Worm (Caenorhabditis elegans) whole organism, L2 larva: Measurements from ENCODE around the gene B0222.5.

ENCODE experiments used
- aly-2 ChIP-seq: fragments of 150-350 bp; optimal IDR thresholded peaks from 2 replicates; lab custom pipeline; 2014; ENCODE audit warnings: missing biosample characterization, missing genetic modification characterization
- egl-27 ChIP-seq: sonication (generic microtip); optimal IDR thresholded peaks from 3 replicates; lab custom pipeline; 2017; ENCODE audit warnings: missing biosample characterization, missing genetic modification reagents, missing genetic modification characterization
- gmeb-1 ChIP-seq: fragments of 150-350 bp; optimal IDR thresholded peaks from 2 replicates; lab custom pipeline; 2014; ENCODE audit warnings: missing biosample characterization, missing genetic modification characterization
- lsy-2 ChIP-seq, 2 experiments: fragments of 150-350 bp in 1 of 2; sonication (generic microtip) in 1 of 2; optimal IDR thresholded peaks; 2 replicates each; lab custom pipeline; 2014 to 2017; ENCODE audit warnings: missing biosample characterization in 2 of 2, missing genetic modification characterization in 2 of 2
- nhr-11 ChIP-seq: fragments of 150-350 bp; optimal IDR thresholded peaks from 2 replicates; lab custom pipeline; 2014; ENCODE audit warnings: missing biosample characterization, missing genetic modification characterization
- nhr-12 ChIP-seq: fragments of 150-350 bp; optimal IDR thresholded peaks from 2 replicates; lab custom pipeline; 2014; ENCODE audit warnings: missing biosample characterization, missing genetic modification characterization
- nhr-237 ChIP-seq: fragments of 150-350 bp; optimal IDR thresholded peaks from 2 replicates; lab custom pipeline; 2014; ENCODE audit warnings: missing biosample characterization, missing genetic modification characterization
- skn-1 ChIP-seq: sonication (generic microtip); optimal IDR thresholded peaks from 2 replicates; lab custom pipeline; 2017; ENCODE audit warnings: missing biosample characterization, missing genetic modification characterization
- unc-55 ChIP-seq: fragments of 150-350 bp; sonication (generic microtip); optimal IDR thresholded peaks from 3 replicates; lab custom pipeline; 2014; ENCODE audit warnings: missing biosample characterization, missing genetic modification reagents, missing genetic modification characterization
- unc-62 ChIP-seq: fragments of 150-350 bp; optimal IDR thresholded peaks from 2 replicates; lab custom pipeline; 2014; ENCODE audit warnings: missing biosample characterization, missing genetic modification reagents, missing genetic modification characterization
- ztf-11 ChIP-seq: sonication (generic microtip); optimal IDR thresholded peaks from 2 replicates; lab custom pipeline; 2017; ENCODE audit warnings: missing biosample characterization, missing genetic modification characterization

- TF ChIP-seq nhr-11 (tag; lab: Kevin White, UChicago) (no peak), skn-1 (tag; lab: Kevin White, UChicago) (no peak), ztf-11 (tag; lab: Kevin White, UChicago) (no peak), aly-2 (tag; lab: Kevin White, UChicago) (no peak), unc-55 (GFP tag; lab: Kevin White, UChicago) (no peak), egl-27 (tag; lab: Kevin White, UChicago) (no peak), gmeb-1 (tag; lab: Kevin White, UChicago) (no peak), nhr-237 (tag; lab: Kevin White, UChicago) (no peak), nhr-12 (tag; lab: Kevin White, UChicago) (no peak), unc-62 (GFP tag; lab: Kevin White, UChicago) (no peak), lsy-2 (tag; optimal IDR thresholded peaks at IDR 0.05; lab: Kevin White, UChicago) (no peak)
Measured at ce11 chrV:9141297-9141696, 13.4 kb downstream of the B0222.5 start, which contains the start of gene pitr-3.
